Worm (Caenorhabditis elegans) whole organism, young adult: ENCODE data around the gene dao-2.

ENCODE experiments used
- B0035.1 ChIP-seq: sonication (generic microtip); optimal IDR thresholded peaks from 2 replicates; lab custom pipeline; 2016; ENCODE audit warnings: missing genetic modification characterization, mild to moderate bottlenecking, missing compliant biosample characterization, missing genotype, missing genetic modification reagents
- F22D6.2 ChIP-seq: sonication (generic microtip); optimal IDR thresholded peaks from 2 replicates; lab custom pipeline; 2016; ENCODE audit warnings: mild to moderate bottlenecking, missing genetic modification characterization, missing compliant biosample characterization
- F49E8.2 ChIP-seq: sonication (generic microtip); optimal IDR thresholded peaks from 3 replicates; lab custom pipeline; 2017; ENCODE audit warnings: missing genetic modification characterization, mild to moderate bottlenecking, missing compliant biosample characterization, antibody characterized with exemption, moderate library complexity; ENCODE audit not compliant: insufficient read depth
- F57A8.1 ChIP-seq: fragments of 200-800 bp; sonication (Bioruptor generic); optimal IDR thresholded peaks from 2 replicates; lab custom pipeline; 2018; ENCODE audit warnings: mild to moderate bottlenecking, missing genetic modification characterization, moderate library complexity, missing compliant biosample characterization
- ama-1 ChIP-seq, 3 experiments: fragments of 150-350 bp in 1 of 3; sonication (generic microtip) in 2 of 3; optimal IDR thresholded peaks; 2 replicates each; lab custom pipeline; 2014 to 2018; ENCODE audit warnings: missing biosample characterization in 2 of 3, missing genetic modification characterization in 2 of 3, missing genetic modification reagents in 2 of 3
- aptf-2 ChIP-seq: fragments of 200-800 bp; sonication (Bioruptor generic); conservative IDR thresholded peaks from 2 replicates; pipeline ENCODE4 v1.3.6; 2022; ENCODE audit warnings: missing genetic modification reagents, missing genetic modification characterization, missing compliant biosample characterization
- aptf-3 ChIP-seq: fragments of 200-800 bp; sonication (Bioruptor generic); IDR thresholded peaks from 2 replicates; pipeline ENCODE4 v1.3.6; 2022; ENCODE audit warnings: missing genetic modification characterization, missing compliant biosample characterization
- bed-2 ChIP-seq: fragments of 200-800 bp; sonication (Bioruptor generic); IDR thresholded peaks from 2 replicates; pipeline ENCODE4 v1.3.6; 2022; ENCODE audit warnings: missing genetic modification reagents, missing genetic modification characterization, missing compliant biosample characterization
- nhr-120 ChIP-seq: fragments of 200-800 bp; sonication (Bioruptor generic); IDR thresholded peaks from 2 replicates; pipeline ENCODE4 v1.3.6; 2022; ENCODE audit warnings: missing genetic modification characterization, missing compliant biosample characterization
- sea-2 ChIP-seq: fragments of 200-800 bp; sonication (Bioruptor generic); IDR thresholded peaks from 2 replicates; pipeline ENCODE4 v1.3.6; 2022; ENCODE audit warnings: missing genetic modification characterization, missing compliant biosample characterization
- zfh-2 ChIP-seq: fragments of 200-800 bp; sonication (Bioruptor generic); conservative IDR thresholded peaks from 2 replicates; pipeline ENCODE4 v1.3.6; 2022; ENCODE audit warnings: missing genetic modification reagents, missing genetic modification characterization, missing compliant biosample characterization

DNA sequence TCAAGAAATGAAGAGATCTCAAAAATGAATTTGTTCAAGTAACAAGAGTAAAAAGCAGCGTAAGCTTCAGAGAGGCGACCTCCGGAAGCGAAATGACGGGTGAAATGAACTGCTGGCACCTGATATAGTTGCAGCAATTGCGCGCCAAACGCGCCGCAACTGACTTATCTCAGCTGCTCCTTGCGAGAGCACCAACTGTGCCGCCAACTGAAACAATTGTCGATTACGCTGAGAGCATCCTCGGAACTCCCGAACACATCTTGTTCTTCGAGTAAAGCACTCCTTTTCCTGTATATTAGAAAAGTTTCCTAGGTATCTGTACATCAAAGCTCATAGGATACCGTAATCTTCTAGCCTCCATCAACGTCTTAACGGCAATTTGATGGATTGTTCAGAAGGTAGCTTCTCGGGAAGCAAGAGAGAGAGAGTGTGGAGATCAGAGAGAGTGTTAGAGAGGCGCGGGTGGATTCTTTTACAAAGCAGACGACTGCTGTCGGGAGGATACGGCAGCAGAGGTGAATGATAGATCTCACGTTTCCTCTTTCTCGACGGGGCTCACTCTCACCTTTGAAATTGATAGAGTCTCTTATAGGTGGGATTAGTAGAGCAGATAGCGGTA, 42.7 kb upstream of the dao-2 start:
- no peak for TF ChIP-seq ama-1 (optimal IDR thresholded peaks at IDR 0.05; lab: Kevin White, UChicago)
- TF ChIP-seq ama-1 (GFP tag; optimal IDR thresholded peaks at IDR 0.05; lab: Kevin White, UChicago): no peak
- TF ChIP-seq B0035.1: no peak
- no peak for TF ChIP-seq nhr-120 (GFP tag; lab: Robert Waterston, UW)
- no peak for TF ChIP-seq aptf-2
- no peak for TF ChIP-seq sea-2 (GFP tag; lab: Robert Waterston, UW)
- 0 out of 2 replicates have a peak, but pooled peaks have one; percentile 4 for TF ChIP-seq zfh-2
- no peak for TF ChIP-seq F57A8.1 (GFP tag; lab: Kevin White, UChicago)
- no peak for TF ChIP-seq aptf-3
- TF ChIP-seq F49E8.2 (tag; lab: Kevin White, UChicago): no peak
- TF ChIP-seq F22D6.2 (tag; lab: Kevin White, UChicago): no peak
- no peak for TF ChIP-seq bed-2
